Fruit fly (Drosophila melanogaster): ENCODE measurements around the gene Amnionless.

The Amnionless gene

DNA sequence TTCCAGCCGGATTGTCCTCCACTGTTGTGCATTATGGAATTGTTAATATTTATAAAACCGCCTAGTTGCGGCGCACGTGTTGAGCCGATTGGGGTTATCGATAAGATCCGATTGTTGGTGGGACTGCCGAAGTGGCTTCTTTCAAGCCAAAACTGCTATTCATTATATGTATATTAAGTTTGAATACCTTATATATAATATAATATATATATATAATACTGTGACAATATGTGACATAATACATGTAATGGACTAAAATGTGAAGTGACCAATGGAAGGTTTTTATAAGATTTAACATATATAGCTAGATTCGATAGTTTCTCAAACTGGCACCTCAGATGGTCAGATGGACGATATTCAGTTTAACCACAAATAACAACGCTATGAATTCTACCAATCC, 15.3 kb downstream of the Amnionless start, which contains the start of the genes mbm and CG11555 (continued):
- no peak for TF ChIP-seq nau (GFP tag; optimal IDR thresholded peaks at IDR 0.05)
- no peak for TF ChIP-seq eyg (GFP tag; optimal IDR thresholded peaks at IDR 0.05)
- TF ChIP-seq CG15073 (GFP tag; optimal IDR thresholded peaks at IDR 0.05) = no peak
- no peak for TF ChIP-seq CG4360 (GFP tag; IDR thresholded peaks at IDR 0.05)
- no peak for TF ChIP-seq CG16779 (GFP tag; IDR thresholded peaks at IDR 0.05)
- TF ChIP-seq CG4424 (GFP tag; optimal IDR thresholded peaks at IDR 0.05) = no peak
- no peak for TF ChIP-seq ara (GFP tag; IDR thresholded peaks at IDR 0.05)
- TF ChIP-seq CG4328 (GFP tag; optimal IDR thresholded peaks at IDR 0.05) = no peak
- TF ChIP-seq CG6272 (GFP tag; IDR thresholded peaks at IDR 0.05) = no peak
- no peak for TF ChIP-seq lmd (GFP tag; IDR thresholded peaks at IDR 0.05)
- TF ChIP-seq gce (GFP tag; IDR thresholded peaks at IDR 0.05) = no peak
- peak; percentile 65 for TF ChIP-seq Max (GFP tag; optimal IDR thresholded peaks at IDR 0.05)
- TF ChIP-seq HLH4C (GFP tag; IDR thresholded peaks at IDR 0.05; ENCODE audit: partially characterized antibody) = peak; percentile 50
- TF ChIP-seq trem (tag; optimal IDR thresholded peaks at IDR 0.05) = peak; percentile 67
- TF ChIP-seq Dip2 (GFP tag; IDR thresholded peaks at IDR 0.05) = no peak
- no peak for TF ChIP-seq CG11085 (GFP tag; IDR thresholded peaks at IDR 0.05)
- no peak for TF ChIP-seq CG32532 (GFP tag; IDR thresholded peaks at IDR 0.05)
- TF ChIP-seq CG7839 (tag; optimal IDR thresholded peaks at IDR 0.05) = no peak
- TF ChIP-seq Xbp1 (GFP tag; optimal IDR thresholded peaks at IDR 0.05) = no peak
- TF ChIP-seq CG6683 (GFP tag; optimal IDR thresholded peaks at IDR 0.05) = no peak
- peak; percentile 61 for TF ChIP-seq CG2116 (GFP tag; optimal IDR thresholded peaks at IDR 0.05)
- TF ChIP-seq CG2199 (GFP tag; IDR thresholded peaks at IDR 0.05) = no peak
- no peak for TF ChIP-seq h (optimal IDR thresholded peaks at IDR 0.05)
- TF ChIP-seq hth (optimal IDR thresholded peaks at IDR 0.05) = no peak
- TF ChIP-seq CG6654 (GFP tag; optimal IDR thresholded peaks at IDR 0.05) = no peak
- TF ChIP-seq CG8290 (GFP tag; optimal IDR thresholded peaks at IDR 0.05) = no peak
- no peak for TF ChIP-seq CG8290 (tag; optimal IDR thresholded peaks at IDR 0.05)
- TF ChIP-seq CG3407 (GFP tag; optimal IDR thresholded peaks at IDR 0.05) = no peak
- TF ChIP-seq Sry-δ (GFP tag; optimal IDR thresholded peaks at IDR 0.05) = no peak
- TF ChIP-seq kni (GFP tag; optimal IDR thresholded peaks at IDR 0.05) = no peak
- TF ChIP-seq rib (GFP tag; IDR thresholded peaks at IDR 0.05) = no peak
- no peak for TF ChIP-seq ash1 (GFP tag; optimal IDR thresholded peaks at IDR 0.05)
- peak; percentile 56 for TF ChIP-seq B-H2 (GFP tag; optimal IDR thresholded peaks at IDR 0.05)
- TF ChIP-seq Sin3A (optimal IDR thresholded peaks at IDR 0.05) = no peak
- peak; percentile 81 for TF ChIP-seq cwo (GFP tag; optimal IDR thresholded peaks at IDR 0.05)
- no peak for TF ChIP-seq fu2 (GFP tag; optimal IDR thresholded peaks at IDR 0.05)
- TF ChIP-seq Usf (GFP tag; optimal IDR thresholded peaks at IDR 0.05) = no peak
- no peak for TF ChIP-seq pita (GFP tag; optimal IDR thresholded peaks at IDR 0.05)
- no peak for TF ChIP-seq CG1832 (GFP tag; optimal IDR thresholded peaks at IDR 0.05)
- no peak for TF ChIP-seq danr (GFP tag; IDR thresholded peaks at IDR 0.05)
- no peak for TF ChIP-seq Spps (tag; optimal IDR thresholded peaks at IDR 0.05)
- TF ChIP-seq TFAM (GFP tag; optimal IDR thresholded peaks at IDR 0.05) = no peak
- no peak for TF ChIP-seq CG6689 (GFP tag; IDR thresholded peaks at IDR 0.05)
- TF ChIP-seq Blimp-1 (GFP tag; optimal IDR thresholded peaks at IDR 0.05) = no peak
- TF ChIP-seq jing (GFP tag; optimal IDR thresholded peaks at IDR 0.05) = no peak
- TF ChIP-seq corto (GFP tag; optimal IDR thresholded peaks at IDR 0.05) = no peak
- no peak for TF ChIP-seq Sox100B (GFP tag; optimal IDR thresholded peaks at IDR 0.05)
- TF ChIP-seq CG2712 (tag; optimal IDR thresholded peaks at IDR 0.05) = peak; percentile 46
- no peak for TF ChIP-seq CG11695 (GFP tag; IDR thresholded peaks at IDR 0.05)
- no peak for TF ChIP-seq CG5245 (GFP tag; optimal IDR thresholded peaks at IDR 0.05)
- peak; percentile 13 for TF ChIP-seq CG8388 (GFP tag; optimal IDR thresholded peaks at IDR 0.05)
- TF ChIP-seq CG1647 (GFP tag; optimal IDR thresholded peaks at IDR 0.05) = no peak
- no peak for TF ChIP-seq Hsf (GFP tag; optimal IDR thresholded peaks at IDR 0.05)
- TF ChIP-seq Fer2 (tag; optimal IDR thresholded peaks at IDR 0.05) = no peak
